Fruit fly (Drosophila melanogaster): Measurements from ENCODE around the gene Nhe1.

Gene Nhe1

dm6 chr2L:139610-140009 lies 33.1 kb upstream of the Nhe1 start (continued):
- TF ChIP-seq CG10209 (GFP tag; optimal IDR thresholded peaks at IDR 0.05) (no peak), Hmr (GFP tag; optimal IDR thresholded peaks at IDR 0.05) (peak; percentile 41), CG7963 (GFP tag; IDR thresholded peaks at IDR 0.05; ENCODE audit: partially characterized antibody) (no peak), chn (GFP tag; optimal IDR thresholded peaks at IDR 0.05) (no peak), tx (GFP tag; optimal IDR thresholded peaks at IDR 0.05) (no peak), ci (GFP tag; IDR thresholded peaks at IDR 0.05) (peak; percentile 46; the same call in 1 of the 3 replicates), eyg (GFP tag; optimal IDR thresholded peaks at IDR 0.05) (no peak), caup (GFP tag; optimal IDR thresholded peaks at IDR 0.05; ENCODE audit: severe bottlenecking) (peak; percentile 24), Dp (GFP tag; optimal IDR thresholded peaks at IDR 0.05) (no peak), crc (GFP tag; optimal IDR thresholded peaks at IDR 0.05) (no peak), CG13894 (tag; optimal IDR thresholded peaks at IDR 0.05) (peak; percentile 77), psq (GFP tag; optimal IDR thresholded peaks at IDR 0.05) (no peak), BtbVII (GFP tag; optimal IDR thresholded peaks at IDR 0.05) (no peak), maf-S (GFP tag; optimal IDR thresholded peaks at IDR 0.05) (no peak), GATAe (GFP tag; conservative IDR thresholded peaks at IDR 0.05) (0 out of 2 replicates have a peak, but pooled peaks have one; percentile 26), CG10543 (GFP tag; optimal IDR thresholded peaks at IDR 0.05) (peak; percentile 66), tap (tag; optimal IDR thresholded peaks at IDR 0.05) (no peak), ind (GFP tag; optimal IDR thresholded peaks at IDR 0.05) (no peak), Dip3 (GFP tag; optimal IDR thresholded peaks at IDR 0.05) (no peak), jigr1 (GFP tag; IDR thresholded peaks at IDR 0.05) (no peak), org-1 (GFP tag; optimal IDR thresholded peaks at IDR 0.05) (no peak)

- TF ChIP-seq pnt (GFP tag; optimal IDR thresholded peaks at IDR 0.05) (no peak), CG13775 (GFP tag; optimal IDR thresholded peaks at IDR 0.05) (no peak), CTCF (GFP tag; optimal IDR thresholded peaks at IDR 0.05) (peak; percentile 60), pita (GFP tag; optimal IDR thresholded peaks at IDR 0.05) (no peak), CG6791 (GFP tag; IDR thresholded peaks at IDR 0.05; ENCODE audit: partially characterized antibody) (no peak), gcm2 (GFP tag; optimal IDR thresholded peaks at IDR 0.05) (no peak), ac (GFP tag; optimal IDR thresholded peaks at IDR 0.05) (no peak), CG8290 (GFP tag; optimal IDR thresholded peaks at IDR 0.05) (peak; percentile 45), CG8290 (tag; optimal IDR thresholded peaks at IDR 0.05) (peak in 1 of 2 experiments; percentile 45), Bgb (GFP tag; IDR thresholded peaks at IDR 0.05; ENCODE audit: partially characterized antibody) (0 out of 2 replicates have a peak, but pooled peaks have one; percentile 23), CG9932 (GFP tag; IDR thresholded peaks at IDR 0.05) (peak; percentile 26; the same call in 1 of the 2 replicates), CG4854 (GFP tag; optimal IDR thresholded peaks at IDR 0.05) (no peak), CkIIα-i1 (GFP tag; IDR thresholded peaks at IDR 0.05) (no peak), CG11504 (tag; optimal IDR thresholded peaks at IDR 0.05) (no peak), CG13894 (tag; optimal IDR thresholded peaks at IDR 0.05) (peak; percentile 43), CG6272 (GFP tag; IDR thresholded peaks at IDR 0.05) (no peak), Hsf (GFP tag; optimal IDR thresholded peaks at IDR 0.05) (no peak), CG4404 (GFP tag; IDR thresholded peaks at IDR 0.05) (no peak), CG11456 (GFP tag; IDR thresholded peaks at IDR 0.05) (no peak), kni (GFP tag; optimal IDR thresholded peaks at IDR 0.05) (no peak), NfI (GFP tag; optimal IDR thresholded peaks at IDR 0.05) (peak; percentile 2), Xbp1 (GFP tag; optimal IDR thresholded peaks at IDR 0.05) (no peak), CrebB (tag; optimal IDR thresholded peaks at IDR 0.05) (no peak), luna (GFP tag; optimal IDR thresholded peaks at IDR 0.05) (no peak), dm (GFP tag; optimal IDR thresholded peaks at IDR 0.05) (no peak), Ets65A (GFP tag) (no peak), row (GFP tag; IDR thresholded peaks at IDR 0.05) (0 out of 3 replicates have a peak, but pooled peaks have one; percentile 6), dimm (GFP tag; IDR thresholded peaks at IDR 0.05) (no peak), HHEX (GFP tag; optimal IDR thresholded peaks at IDR 0.05) (peak; percentile 28), HmgZ (tag; optimal IDR thresholded peaks at IDR 0.05) (peak; percentile 47), gcm (GFP tag; optimal IDR thresholded peaks at IDR 0.05) (no peak), CG11696 (GFP tag; IDR thresholded peaks at IDR 0.05) (no peak), ftz-f1 (GFP tag; optimal IDR thresholded peaks at IDR 0.05) (no peak)
Observed at dm6 chr2L:138063-138462, 31.5 kb upstream of the Nhe1 start.

All from whole organism, embryonic.